Worm (Caenorhabditis elegans) whole organism, L4 larva: ENCODE data around the gene shc-3.

Experiments used
- D1046.2 ChIP-seq: fragments of 200-800 bp; sonication (Bioruptor generic); IDR thresholded peaks from 2 replicates; pipeline ENCODE4 v1.3.6; 2022; ENCODE audit warnings: missing genetic modification characterization, missing compliant biosample characterization
- attf-4 ChIP-seq: sonication (generic microtip); optimal IDR thresholded peaks from 3 replicates; lab custom pipeline; 2017; ENCODE audit warnings: missing biosample characterization, missing genetic modification characterization
- fkh-10 ChIP-seq: fragments of 150-350 bp; optimal IDR thresholded peaks from 2 replicates; lab custom pipeline; 2014; ENCODE audit warnings: missing biosample characterization, missing genetic modification reagents, missing genetic modification characterization
- nhr-76 ChIP-seq: fragments of 150-350 bp; optimal IDR thresholded peaks from 2 replicates; lab custom pipeline; 2014; ENCODE audit warnings: missing biosample characterization, missing genetic modification characterization
- nhr-77 ChIP-seq: fragments of 150-350 bp; optimal IDR thresholded peaks from 2 replicates; lab custom pipeline; 2014; ENCODE audit warnings: missing biosample characterization, missing genetic modification characterization
- pha-4 ChIP-seq, 2 experiments: fragments of 150-350 bp in 1 of 2; fragments of 200-800 bp in 1 of 2; sonication (Bioruptor generic) in 1 of 2; IDR thresholded peaks in 1 of 2; optimal IDR thresholded peaks in 1 of 2; 2 replicates each; pipeline versions ENCODE4 v1.3.6 to Lab custom; 2014 to 2022; ENCODE audit warnings: missing genetic modification characterization in 2 of 2, missing genetic modification reagents in 2 of 2, missing biosample characterization in 1 of 2, missing compliant biosample characterization in 1 of 2
- spr-1 ChIP-seq: sonication (generic microtip); optimal IDR thresholded peaks from 2 replicates; lab custom pipeline; 2016; ENCODE audit warnings: mild to moderate bottlenecking, missing genetic modification characterization, missing compliant biosample characterization
- zip-11 ChIP-seq: fragments of 200-800 bp; sonication (Bioruptor generic); IDR thresholded peaks from 2 replicates; pipeline ENCODE4 v1.3.6; 2022; ENCODE audit warnings: missing genetic modification characterization, missing compliant biosample characterization
- ztf-11 ChIP-seq: fragments of 150-350 bp; optimal IDR thresholded peaks from 2 replicates; lab custom pipeline; 2014; ENCODE audit warnings: missing biosample characterization, missing genetic modification characterization

DNA sequence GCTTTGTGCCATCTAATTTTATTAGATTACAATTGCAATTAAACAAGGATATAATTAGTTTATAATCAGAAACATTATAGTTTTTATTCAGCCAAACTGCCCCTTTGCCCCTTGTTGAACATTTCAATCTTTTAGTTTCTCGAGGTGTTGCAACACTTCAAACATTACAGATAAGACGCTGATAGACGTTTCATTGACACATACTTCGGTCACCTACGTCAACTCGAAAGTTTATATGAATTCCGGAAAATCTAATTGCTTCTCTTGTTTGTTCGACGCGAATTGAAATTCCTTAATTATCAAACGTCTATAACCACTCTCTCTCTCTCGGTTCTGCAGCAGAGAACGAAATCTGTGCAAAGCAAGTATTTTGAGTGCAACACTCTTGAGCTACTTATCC is 49.9 kb downstream of the shc-3 start:
- peak; percentile 36; the same call in 1 of the 2 replicates for TF ChIP-seq pha-4 (GFP tag; IDR thresholded peaks at IDR 0.05; lab: Robert Waterston, UW)
- TF ChIP-seq pha-4 (tag; optimal IDR thresholded peaks at IDR 0.05; lab: Kevin White, UChicago): no peak
- TF ChIP-seq zip-11 (GFP tag; lab: Robert Waterston, UW): no peak
- no peak for TF ChIP-seq nhr-76 (tag; lab: Kevin White, UChicago)
- no peak for TF ChIP-seq D1046.2
- TF ChIP-seq attf-4 (tag; lab: Kevin White, UChicago): no peak
- no peak for TF ChIP-seq fkh-10
- TF ChIP-seq ztf-11 (tag; lab: Kevin White, UChicago): no peak
- peak; percentile 40 for TF ChIP-seq nhr-77
- no peak for TF ChIP-seq spr-1 (tag; lab: Kevin White, UChicago)
